Worm (Caenorhabditis elegans) whole organism, midembryonic: ENCODE data around the gene zim-3.

ENCODE experiments used
- T22C8.4 ChIP-seq: fragments of 200-800 bp; sonication (Bioruptor generic); IDR thresholded peaks from 2 replicates; pipeline ENCODE4 v1.3.6; 2022; ENCODE audit warnings: missing genetic modification characterization, missing compliant biosample characterization
- cog-1 ChIP-seq: sonication (generic microtip); optimal IDR thresholded peaks from 2 replicates; lab custom pipeline; 2016; ENCODE audit warnings: missing genetic modification characterization, missing compliant biosample characterization
- flt-1 ChIP-seq: fragments of 200-800 bp; sonication (Bioruptor generic); IDR thresholded peaks from 2 replicates; pipeline ENCODE4 v1.3.6; 2022; ENCODE audit warnings: missing genetic modification characterization, missing compliant biosample characterization
- klf-2 ChIP-seq: fragments of 200-800 bp; sonication (Bioruptor generic); conservative IDR thresholded peaks from 2 replicates; pipeline ENCODE4 v1.3.6; 2022; ENCODE audit warnings: missing genetic modification reagents, missing genetic modification characterization, missing compliant biosample characterization
- med-1 ChIP-seq: sonication (generic microtip); optimal IDR thresholded peaks from 2 replicates; lab custom pipeline; 2017; ENCODE audit warnings: missing genetic modification characterization, mild to moderate bottlenecking, missing compliant biosample characterization, antibody characterized with exemption, missing genetic modification reagents; ENCODE audit not compliant: insufficient read depth
- ref-1 ChIP-seq: fragments of 200-800 bp; sonication (Bioruptor generic); conservative IDR thresholded peaks from 2 replicates; pipeline ENCODE4 v1.3.6; 2022; ENCODE audit warnings: missing genetic modification reagents, missing genetic modification characterization, missing compliant biosample characterization
- tab-1 ChIP-seq: fragments of 200-800 bp; sonication (Bioruptor generic); IDR thresholded peaks from 2 replicates; pipeline ENCODE4 v1.3.6; 2022; ENCODE audit warnings: missing genetic modification characterization, missing compliant biosample characterization
- ztf-23 ChIP-seq: fragments of 200-800 bp; sonication (Bioruptor generic); IDR thresholded peaks from 2 replicates; pipeline ENCODE4 v1.3.6; 2022; ENCODE audit warnings: missing genetic modification reagents, missing genetic modification characterization, missing compliant biosample characterization
- ztf-29 ChIP-seq: fragments of 200-800 bp; sonication (Bioruptor generic); IDR thresholded peaks from 2 replicates; pipeline ENCODE4 v1.3.6; 2022; ENCODE audit warnings: missing genetic modification reagents, missing genetic modification characterization, missing compliant biosample characterization

The zim-3 gene

ce11 chrIV:10590649-10591048 lies 32.1 kb downstream of the zim-3 start, which contains the start of the genes C43F9.5 and nkb-2:
Gene C43F9.5, minus strand, starts transcription at chrIV:10590749.
Gene nkb-2, plus strand, starts transcription at chrIV:10590925.
- TF ChIP-seq ztf-29 (GFP tag; lab: Robert Waterston, UW): no peak
- TF ChIP-seq ref-1 (GFP tag; lab: Robert Waterston, UW): no peak
- no peak for TF ChIP-seq med-1
- TF ChIP-seq tab-1 (GFP tag; lab: Robert Waterston, UW): no peak
- no peak for TF ChIP-seq T22C8.4 (GFP tag; lab: Robert Waterston, UW)
- no peak for TF ChIP-seq klf-2
- no peak for TF ChIP-seq flt-1 (GFP tag; lab: Robert Waterston, UW)
- no peak for TF ChIP-seq cog-1 (tag; lab: Kevin White, UChicago)
- no peak for TF ChIP-seq ztf-23 (GFP tag; lab: Robert Waterston, UW)

- TF ChIP-seq med-1 (no peak), flt-1 (GFP tag; lab: Robert Waterston, UW) (no peak), ztf-29 (GFP tag; lab: Robert Waterston, UW) (no peak), T22C8.4 (GFP tag; lab: Robert Waterston, UW) (no peak), klf-2 (no peak), tab-1 (GFP tag; lab: Robert Waterston, UW) (no peak), ztf-23 (GFP tag; lab: Robert Waterston, UW) (no peak), ref-1 (GFP tag; lab: Robert Waterston, UW) (no peak), cog-1 (tag; lab: Kevin White, UChicago) (no peak)
Observed at ce11 chrIV:10593570-10593969, 35.1 kb downstream of the zim-3 start, which contains the start of gene C43F9.7. Gene C43F9.7, minus strand, starts transcription at chrIV:10593670.

ce11 chrIV:10596505-10596904 lies 38.0 kb downstream of the zim-3 start, which contains the start of gene C43F9.11:
Gene C43F9.11, plus strand, starts transcription at chrIV:10596805.
- TF ChIP-seq med-1 (no peak), ztf-29 (GFP tag; lab: Robert Waterston, UW) (no peak), T22C8.4 (GFP tag; lab: Robert Waterston, UW) (no peak), ztf-23 (GFP tag; lab: Robert Waterston, UW) (no peak), cog-1 (tag; lab: Kevin White, UChicago) (no peak), tab-1 (GFP tag; lab: Robert Waterston, UW) (no peak), ref-1 (GFP tag; lab: Robert Waterston, UW) (no peak), flt-1 (GFP tag; lab: Robert Waterston, UW) (no peak), klf-2 (no peak)

- TF ChIP-seq klf-2 (no peak), ref-1 (GFP tag; lab: Robert Waterston, UW) (no peak), tab-1 (GFP tag; lab: Robert Waterston, UW) (no peak), ztf-29 (GFP tag; lab: Robert Waterston, UW) (no peak), flt-1 (GFP tag; lab: Robert Waterston, UW) (no peak), T22C8.4 (GFP tag; lab: Robert Waterston, UW) (no peak), med-1 (no peak), cog-1 (tag; lab: Kevin White, UChicago) (no peak), ztf-23 (GFP tag; lab: Robert Waterston, UW) (no peak)
Observed at ce11 chrIV:10599983-10600382, 41.5 kb downstream of the zim-3 start, which contains the start of gene R09H10.1. Gene R09H10.1, plus strand, starts transcription at chrIV:10600283.

ce11 chrIV:10602644-10603043 lies 44.1 kb downstream of the zim-3 start, which contains the start of gene R09H10.2:
Gene R09H10.2, plus strand, starts transcription at chrIV:10602944.
- TF ChIP-seq cog-1 (tag; lab: Kevin White, UChicago) (no peak), ztf-23 (GFP tag; lab: Robert Waterston, UW) (no peak), ztf-29 (GFP tag; lab: Robert Waterston, UW) (no peak), med-1 (no peak), ref-1 (GFP tag; lab: Robert Waterston, UW) (no peak), klf-2 (no peak), T22C8.4 (GFP tag; lab: Robert Waterston, UW) (no peak), flt-1 (GFP tag; lab: Robert Waterston, UW) (no peak), tab-1 (GFP tag; lab: Robert Waterston, UW) (no peak)

- TF ChIP-seq cog-1 (tag; lab: Kevin White, UChicago): no peak
- TF ChIP-seq ztf-29 (GFP tag; lab: Robert Waterston, UW): no peak
- TF ChIP-seq ztf-23 (GFP tag; lab: Robert Waterston, UW): no peak
- TF ChIP-seq ref-1 (GFP tag; lab: Robert Waterston, UW): no peak
- no peak for TF ChIP-seq klf-2
- TF ChIP-seq T22C8.4 (GFP tag; lab: Robert Waterston, UW): no peak
- no peak for TF ChIP-seq tab-1 (GFP tag; lab: Robert Waterston, UW)
- TF ChIP-seq med-1: no peak
- TF ChIP-seq flt-1 (GFP tag; lab: Robert Waterston, UW): no peak
Observed at ce11 chrIV:10606575-10607080, 48.1 kb downstream of the zim-3 start, which contains the start of gene R09H10.3. Gene R09H10.3, plus strand, starts transcription at chrIV:10607030.

ce11 chrIV:10608275-10608674 lies 49.8 kb downstream of the zim-3 start, which contains the start of gene R09H10.6:
Gene R09H10.6, plus strand, starts transcription at chrIV:10608575.
- TF ChIP-seq tab-1 (GFP tag; lab: Robert Waterston, UW) (no peak), klf-2 (no peak), cog-1 (tag; lab: Kevin White, UChicago) (no peak), ref-1 (GFP tag; lab: Robert Waterston, UW) (no peak), flt-1 (GFP tag; lab: Robert Waterston, UW) (no peak), med-1 (no peak), ztf-29 (GFP tag; lab: Robert Waterston, UW) (no peak), ztf-23 (GFP tag; lab: Robert Waterston, UW) (no peak), T22C8.4 (GFP tag; lab: Robert Waterston, UW) (no peak)

ce11 chrIV:10609920-10610319 lies 51.4 kb downstream of the zim-3 start:
- TF ChIP-seq klf-2 (no peak), med-1 (no peak), ref-1 (GFP tag; lab: Robert Waterston, UW) (no peak), T22C8.4 (GFP tag; lab: Robert Waterston, UW) (no peak), ztf-29 (GFP tag; lab: Robert Waterston, UW) (no peak), cog-1 (tag; lab: Kevin White, UChicago) (no peak), ztf-23 (GFP tag; lab: Robert Waterston, UW) (no peak), tab-1 (GFP tag; lab: Robert Waterston, UW) (no peak), flt-1 (GFP tag; lab: Robert Waterston, UW) (no peak)
